Fruit fly (Drosophila melanogaster): ENCODE measurements around the gene CG32249.

dm6 chr3L:4501406-4501805 is 31.6 kb downstream of the CG32249 start:
- TF ChIP-seq psq (optimal IDR thresholded peaks at IDR 0.05) (no peak), Dll (optimal IDR thresholded peaks at IDR 0.05) (no peak)
